Worm (Caenorhabditis elegans): ENCODE results near the gene Y39G8B.10.

DNA sequence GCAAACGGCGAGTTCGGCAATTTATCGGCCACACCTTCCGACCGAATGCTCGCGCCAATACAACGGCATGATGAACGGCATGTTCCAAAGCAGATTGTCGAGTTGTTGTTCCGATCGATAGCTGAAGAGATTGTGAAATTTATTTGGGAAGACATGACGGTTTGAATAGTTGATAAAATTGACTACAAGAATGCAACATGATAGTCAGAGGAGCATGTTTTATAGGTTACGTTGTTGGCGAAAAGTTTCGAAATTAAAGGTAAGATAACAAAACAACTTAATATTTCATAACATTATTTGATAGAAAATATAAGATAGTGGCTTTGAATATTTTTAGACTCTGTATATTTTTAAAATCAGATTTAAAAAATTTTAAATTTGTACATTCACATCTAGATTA lies 37.4 kb downstream of the Y39G8B.10 start:
- TF ChIP-seq unc-62 (GFP tag; optimal IDR thresholded peaks at IDR 0.05) (no peak), pha-4 (tag; optimal IDR thresholded peaks at IDR 0.05) (no peak), cnd-1 (tag; optimal IDR thresholded peaks at IDR 0.05) (no peak), unc-120 (tag; optimal IDR thresholded peaks at IDR 0.05; ENCODE audit: poor library complexity, severe bottlenecking) (no peak), ztf-11 (tag; optimal IDR thresholded peaks at IDR 0.05) (no peak), snpc-4 (tag; optimal IDR thresholded peaks at IDR 0.05) (no peak), mls-2 (tag; optimal IDR thresholded peaks at IDR 0.05) (no peak), nhr-76 (tag; optimal IDR thresholded peaks at IDR 0.05) (no peak), lin-13 (tag; optimal IDR thresholded peaks at IDR 0.05) (no peak), unc-39 (tag; optimal IDR thresholded peaks at IDR 0.05) (no peak), sptf-1 (tag; optimal IDR thresholded peaks at IDR 0.05) (no peak), M03D4.4 (tag; optimal IDR thresholded peaks at IDR 0.05) (no peak), flh-1 (GFP tag; optimal IDR thresholded peaks at IDR 0.05) (no peak), nhr-28 (tag; optimal IDR thresholded peaks at IDR 0.05) (no peak)

Data from whole organism, mixed stage, embryonic.